Fruit fly (Drosophila melanogaster) whole organism, pupa: ENCODE measurements around the gene Sfp24F.

ENCODE experiments used
- CG12605 ChIP-seq: fragments of 200-800 bp; sonication (Bioruptor generic); IDR thresholded peaks from 2 replicates; pipeline ENCODE4 v1.3.6; 2022; ENCODE audit warnings: missing biosample characterization, missing genetic modification characterization
- CG17806 ChIP-seq: fragments of 200-800 bp; sonication (Bioruptor generic); optimal IDR thresholded peaks from 2 replicates; lab custom pipeline; 2018; ENCODE audit warnings: missing biosample characterization, mild to moderate bottlenecking, missing genetic modification characterization, moderate library complexity
- CG9948 ChIP-seq: fragments of 200-800 bp; sonication (Bioruptor generic); optimal IDR thresholded peaks from 2 replicates; lab custom pipeline; 2018; ENCODE audit warnings: missing biosample characterization, mild to moderate bottlenecking, missing genetic modification characterization, moderate library complexity
- EcR ChIP-seq: fragments of 200-800 bp; sonication (Bioruptor generic); optimal IDR thresholded peaks from 3 replicates; lab custom pipeline; 2019; ENCODE audit warnings: missing biosample characterization, missing genetic modification characterization, mild to moderate bottlenecking, moderate library complexity, missing genetic modification reagents

DNA sequence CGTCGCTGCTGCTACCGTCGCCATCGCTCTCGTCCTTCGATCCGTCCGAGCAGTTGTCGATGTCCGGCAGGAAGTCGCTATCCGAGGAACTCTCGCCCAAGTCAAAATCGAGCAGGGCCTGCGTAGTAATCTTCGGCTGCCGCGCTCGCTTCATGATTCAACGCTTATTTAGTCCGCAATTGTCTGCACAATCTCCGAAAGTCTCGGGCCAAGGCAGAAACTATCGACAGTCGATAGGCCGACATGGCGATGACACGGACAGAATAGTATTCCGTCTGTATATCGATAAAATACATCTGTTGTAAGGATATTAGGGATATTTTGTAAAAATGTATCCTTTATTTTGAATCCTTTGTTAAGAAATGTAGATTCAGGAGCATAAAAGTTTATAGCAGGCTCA lies 10.9 kb upstream of the Sfp24F start, which contains the start of gene CG15439:
- TF ChIP-seq CG9948, result no peak
- no peak for TF ChIP-seq CG17806 (tag; lab: Kevin White, UChicago)
- TF ChIP-seq EcR (GFP tag; lab: Kevin White, UChicago), result no peak
- TF ChIP-seq CG12605 (GFP tag; lab: Robert Waterston, UW), result no peak
